Fruit fly (Drosophila melanogaster) S2 (cell line): ENCODE measurements around the gene Mlc2.

Source experiments
- CG8478 ChIP-seq: fragments of >200 bp; optimal IDR thresholded peaks from 2 replicates; lab custom pipeline; 2018
- CTCF ChIP-seq, 2 experiments: fragments of >200 bp; optimal IDR thresholded peaks; 2 replicates each; lab custom pipeline; 2018

Gene Mlc2

DNA sequence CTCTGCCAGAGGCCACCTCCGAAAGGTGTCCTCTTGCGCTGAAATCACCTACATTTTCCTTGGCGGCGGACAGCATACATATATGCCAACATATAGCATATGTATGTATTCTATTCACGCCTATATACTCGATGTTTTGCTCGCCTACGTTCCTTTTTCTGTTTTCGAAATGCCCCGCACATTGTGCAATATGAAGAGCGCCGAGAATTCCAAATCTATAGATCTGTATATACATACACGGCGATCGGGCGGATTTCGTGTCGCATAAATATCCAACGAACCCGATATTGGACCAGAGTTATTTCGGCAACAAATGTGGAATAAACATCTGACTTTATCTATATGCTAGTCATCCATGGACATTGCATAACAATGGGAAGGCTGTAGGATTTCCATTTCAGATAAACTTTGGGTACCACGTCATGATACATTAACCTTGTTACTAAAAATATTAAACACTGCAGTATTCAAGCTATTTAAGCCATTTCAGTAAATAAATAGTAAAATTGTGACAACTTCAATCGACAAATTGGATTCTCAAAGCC lies 766 bp upstream of the Mlc2 start:
- TF ChIP-seq CTCF (optimal IDR thresholded peaks at IDR 0.05; lab: Kevin White, UChicago) (no peak), CG8478 (lab: Kevin White, UChicago) (no peak)

- TF ChIP-seq CTCF (optimal IDR thresholded peaks at IDR 0.05; lab: Kevin White, UChicago) = no peak
- no peak for TF ChIP-seq CG8478 (lab: Kevin White, UChicago)
Measured at dm6 chr3R:30170671-30171667, 3.4 kb downstream of the Mlc2 start, which contains the start of gene Rsod. Gene Rsod (minus strand): TSS chr3R:30171207.

- TF ChIP-seq CG8478 (lab: Kevin White, UChicago) (no peak), CTCF (optimal IDR thresholded peaks at IDR 0.05; lab: Kevin White, UChicago) (no peak)
Measured at dm6 chr3R:30166159-30166784, 8.1 kb downstream of the Mlc2 start, which contains the start of gene VhaAC45RP. Gene VhaAC45RP (minus strand): TSS chr3R:30166419.

DNA sequence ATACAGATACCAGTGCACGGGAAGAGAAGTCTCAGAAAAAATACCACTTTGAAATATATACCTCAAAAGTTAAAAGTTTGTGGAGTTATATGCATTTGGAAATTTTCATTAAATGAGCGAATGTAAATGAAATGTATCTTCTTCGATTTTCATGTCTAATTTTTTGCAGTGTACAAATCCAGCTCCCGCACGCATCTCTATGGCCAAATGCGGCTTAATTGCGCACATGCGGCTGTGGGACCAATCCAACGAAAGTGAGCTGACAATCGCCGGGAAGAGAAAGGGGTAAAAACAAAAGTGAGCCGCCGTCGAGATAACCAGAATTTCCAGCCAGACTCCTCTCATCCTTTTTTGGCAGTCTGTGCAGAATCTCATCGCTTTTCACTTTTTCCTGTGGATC lies 10.2 kb downstream of the Mlc2 start:
- TF ChIP-seq CG8478 (lab: Kevin White, UChicago) (no peak), CTCF (optimal IDR thresholded peaks at IDR 0.05; lab: Kevin White, UChicago) (no peak)

DNA sequence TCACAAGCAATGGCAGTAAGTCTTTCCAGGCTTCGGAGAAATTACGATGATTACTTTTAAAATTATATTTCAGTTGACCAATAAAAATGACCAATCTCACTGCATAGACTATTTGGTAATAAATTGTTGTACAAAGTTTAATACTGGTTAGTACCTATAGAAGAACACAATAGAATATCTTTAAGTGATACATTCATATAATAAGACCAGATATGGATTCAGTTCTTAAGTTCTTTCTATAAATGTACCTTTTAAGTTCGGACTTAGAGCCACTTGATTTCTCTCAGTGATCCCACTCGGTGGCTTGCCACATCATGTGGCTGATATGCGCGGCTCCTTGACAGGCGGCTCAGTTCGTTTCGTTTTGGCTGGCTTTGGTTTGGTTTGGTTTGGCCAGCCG lies 11.1 kb downstream of the Mlc2 start:
- TF ChIP-seq CTCF (optimal IDR thresholded peaks at IDR 0.05; lab: Kevin White, UChicago) (no peak), CG8478 (lab: Kevin White, UChicago) (no peak)

dm6 chr3R:30160312-30160942 lies 13.9 kb downstream of the Mlc2 start, which contains the start of gene CG11498:
Gene CG11498 (minus strand): TSS chr3R:30160473.
- TF ChIP-seq CG8478 (lab: Kevin White, UChicago) = no peak

- TF ChIP-seq CG8478 (lab: Kevin White, UChicago) (no peak), CTCF (optimal IDR thresholded peaks at IDR 0.05; lab: Kevin White, UChicago) (peak in 1 of 2 experiments; percentile 56)
Measured at dm6 chr3R:30153864-30154263, 20.5 kb downstream of the Mlc2 start.

DNA sequence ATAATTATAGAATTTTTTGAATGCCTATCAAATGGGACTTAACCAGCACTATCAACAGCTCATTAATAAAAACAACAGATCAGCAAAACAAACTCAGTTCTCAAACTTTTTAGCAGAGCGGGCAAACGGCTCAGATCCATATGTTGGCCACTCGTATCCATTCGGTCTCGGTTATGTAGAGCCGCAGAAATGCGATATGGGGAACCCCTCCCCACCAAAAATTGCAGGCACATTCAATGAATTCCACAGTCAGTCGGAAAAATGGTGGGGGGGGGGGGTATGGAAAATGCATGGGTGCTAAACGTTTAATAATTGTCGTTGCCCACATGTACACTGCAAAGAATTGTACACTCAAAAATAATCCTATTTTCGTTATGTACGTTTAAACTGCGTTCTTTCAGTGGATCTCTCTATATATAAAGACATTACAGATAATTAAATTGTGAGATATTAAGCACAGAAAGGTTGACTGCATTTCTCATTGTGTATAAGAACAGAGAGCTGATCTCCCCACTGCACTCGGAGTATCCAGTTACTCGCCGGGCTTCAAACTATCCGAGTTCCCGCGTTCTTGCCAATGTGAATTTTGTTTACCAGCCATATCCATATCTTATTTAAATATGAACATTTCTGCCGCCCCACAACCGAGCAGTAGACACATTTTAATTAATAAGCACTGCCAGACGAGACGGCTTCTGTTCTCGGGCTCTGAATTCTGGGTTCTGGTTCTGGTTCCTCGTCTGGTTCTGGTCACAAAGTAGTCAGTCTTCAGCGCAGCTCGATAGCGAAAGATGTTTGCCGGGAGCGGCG lies 22.8 kb downstream of the Mlc2 start, which contains the start of gene CG15529:
TSS of gene CG15529 (plus strand) at position 760 of the 810 bp plus-strand sequence.
- no peak for TF ChIP-seq CTCF (optimal IDR thresholded peaks at IDR 0.05; lab: Kevin White, UChicago)
- TF ChIP-seq CG8478 (lab: Kevin White, UChicago) = no peak

- no peak for TF ChIP-seq CG8478 (lab: Kevin White, UChicago)
- no peak for TF ChIP-seq CTCF (optimal IDR thresholded peaks at IDR 0.05; lab: Kevin White, UChicago)
Measured at dm6 chr3R:30150602-30151001, 23.7 kb downstream of the Mlc2 start.

DNA sequence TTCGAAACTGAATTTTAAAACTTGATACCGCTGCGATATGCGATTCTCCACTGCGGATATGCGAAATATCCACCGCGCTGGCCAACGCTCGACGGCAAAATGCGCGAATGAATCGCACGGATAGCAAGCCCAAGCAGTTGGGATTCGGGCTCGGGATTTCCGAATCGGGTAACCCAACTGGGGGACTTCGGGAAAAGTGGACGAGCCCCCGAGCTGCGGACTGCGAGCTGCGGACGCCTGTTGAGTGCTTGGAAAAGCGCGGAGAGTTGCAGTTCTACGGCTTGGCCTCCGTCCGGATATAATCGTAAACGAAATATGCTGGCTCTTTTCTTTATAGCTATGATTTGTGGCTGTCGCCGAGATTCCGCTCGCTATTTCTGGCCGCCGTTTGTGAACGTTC lies 24.8 kb downstream of the Mlc2 start, which contains the start of gene AdoR:
TSS of gene AdoR (minus strand) at position 101 of the 400 bp plus-strand sequence.
- TF ChIP-seq CTCF (optimal IDR thresholded peaks at IDR 0.05; lab: Kevin White, UChicago) (no peak), CG8478 (lab: Kevin White, UChicago) (no peak)

DNA sequence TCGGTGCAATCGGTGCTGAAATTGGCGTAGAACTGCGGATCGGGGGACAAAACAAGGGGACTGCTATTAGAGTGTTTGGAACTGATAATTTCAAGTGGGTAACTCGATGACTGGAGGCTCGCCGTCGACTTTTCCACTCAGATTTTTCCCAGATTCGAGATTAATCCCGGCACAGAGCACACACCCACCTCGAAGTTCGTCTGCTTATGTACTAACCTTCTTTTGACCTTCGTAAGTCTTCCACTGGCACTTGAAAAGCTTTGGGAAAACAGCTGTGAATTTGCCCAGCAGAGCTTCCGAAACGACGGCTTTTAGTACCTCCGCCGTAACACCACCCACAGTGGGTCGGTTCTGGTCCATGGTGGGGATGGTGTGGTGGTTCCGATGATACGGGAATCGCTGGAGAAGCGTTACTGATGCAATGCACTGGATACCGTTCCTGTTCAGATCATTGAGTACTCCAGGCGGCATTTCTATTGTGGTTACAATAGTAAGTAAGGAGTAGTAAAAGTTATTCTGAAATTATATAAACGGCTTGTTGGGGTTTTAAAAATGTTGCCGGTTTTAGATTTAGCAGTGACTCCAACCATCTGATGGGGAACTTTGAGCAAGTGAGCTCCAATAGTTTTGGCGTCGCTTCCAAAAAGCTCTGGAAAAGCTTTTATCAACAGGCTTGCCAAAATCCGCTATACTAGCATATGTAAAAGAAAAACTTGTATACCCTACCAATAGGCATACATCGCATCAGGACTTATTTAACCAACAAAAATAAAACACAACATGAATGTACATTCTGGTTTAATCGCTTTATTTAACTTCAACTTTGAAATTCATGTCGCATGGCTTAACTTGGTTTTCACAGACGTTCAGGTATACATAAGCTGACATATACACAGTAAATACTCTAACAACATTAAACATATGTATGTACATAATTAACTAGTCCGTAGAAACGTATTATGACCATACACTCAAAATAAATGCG lies 40.0 kb downstream of the Mlc2 start, which contains the start of gene Tpi:
TSS of gene Tpi (minus strand) at position 537 of the 985 bp plus-strand sequence.
- TF ChIP-seq CG8478 (lab: Kevin White, UChicago) (no peak), CTCF (optimal IDR thresholded peaks at IDR 0.05; lab: Kevin White, UChicago) (no peak)

DNA sequence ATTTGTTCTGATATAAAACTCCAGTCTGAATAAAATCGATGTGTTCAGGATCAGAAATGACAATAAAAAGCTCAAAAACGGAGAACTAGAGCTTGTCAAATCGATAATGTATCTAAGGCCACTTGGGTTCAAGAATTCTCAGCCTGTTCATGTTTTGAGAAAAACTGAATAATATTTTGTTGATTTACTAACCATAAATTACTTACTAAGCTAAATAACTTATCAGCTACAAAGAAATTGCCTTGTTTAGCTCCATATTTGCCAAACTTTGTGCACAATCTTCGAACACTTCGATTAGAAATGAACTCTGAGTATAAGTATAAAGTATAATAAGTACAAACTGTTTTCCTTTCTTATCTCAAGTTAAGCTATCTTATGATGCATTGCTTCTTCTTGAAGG lies 42.1 kb downstream of the Mlc2 start, which contains the start of gene CG31029:
TSS of gene CG31029 (minus strand) at position 101 of the 400 bp plus-strand sequence.
- TF ChIP-seq CTCF (optimal IDR thresholded peaks at IDR 0.05; lab: Kevin White, UChicago) (no peak), CG8478 (lab: Kevin White, UChicago) (no peak)
